Worm (Caenorhabditis elegans) whole organism, young adult: ENCODE results near the gene R07B7.8.

Experiments used
- F49E8.2 ChIP-seq: sonication (generic microtip); optimal IDR thresholded peaks from 3 replicates; lab custom pipeline; 2017; ENCODE audit warnings: missing genetic modification characterization, mild to moderate bottlenecking, missing compliant biosample characterization, antibody characterized with exemption, moderate library complexity; ENCODE audit not compliant: insufficient read depth
- Y95B8A.8 ChIP-seq: fragments of 200-800 bp; sonication (Bioruptor generic); IDR thresholded peaks from 2 replicates; pipeline ENCODE4 v1.3.6; 2022; ENCODE audit warnings: missing genetic modification reagents, missing genetic modification characterization, missing compliant biosample characterization
- akir-1 ChIP-seq: fragments of 200-800 bp; sonication (Bioruptor generic); optimal IDR thresholded peaks from 2 replicates; lab custom pipeline; 2018; ENCODE audit warnings: mild to moderate bottlenecking, missing genetic modification characterization, moderate library complexity, missing compliant biosample characterization
- ama-1 ChIP-seq, 3 experiments: fragments of 150-350 bp in 1 of 3; sonication (generic microtip) in 2 of 3; optimal IDR thresholded peaks; 2 replicates each; lab custom pipeline; 2014 to 2018; ENCODE audit warnings: missing biosample characterization in 2 of 3, missing genetic modification characterization in 2 of 3, missing genetic modification reagents in 2 of 3
- dox-1 ChIP-seq: fragments of 200-800 bp; sonication (Bioruptor generic); IDR thresholded peaks from 2 replicates; pipeline ENCODE4 v1.3.6; 2022; ENCODE audit warnings: missing genetic modification reagents, missing genetic modification characterization, missing compliant biosample characterization
- let-607 ChIP-seq, 2 experiments: fragments of 200-800 bp in 1 of 2; sonication (Bioruptor generic) in 1 of 2; sonication (generic microtip) in 1 of 2; optimal IDR thresholded peaks; 2 replicates each; lab custom pipeline; 2016 to 2018; ENCODE audit warnings: mild to moderate bottlenecking in 2 of 2, missing compliant biosample characterization in 2 of 2, missing genetic modification characterization in 2 of 2, moderate library complexity in 2 of 2, missing genotype in 1 of 2
- mcd-1 ChIP-seq: fragments of 200-800 bp; sonication (Bioruptor generic); IDR thresholded peaks from 2 replicates; pipeline ENCODE4 v1.3.6; 2022; ENCODE audit warnings: missing genetic modification reagents, missing genetic modification characterization, missing compliant biosample characterization
- rcor-1 ChIP-seq: fragments of 200-800 bp; sonication (Bioruptor generic); IDR thresholded peaks from 2 replicates; pipeline ENCODE4 v1.3.6; 2022; ENCODE audit warnings: missing genetic modification reagents, missing genetic modification characterization, missing compliant biosample characterization
- snpc-3.4 ChIP-seq: sonication (generic microtip); optimal IDR thresholded peaks from 2 replicates; lab custom pipeline; 2017; ENCODE audit warnings: missing genetic modification characterization, mild to moderate bottlenecking, missing compliant biosample characterization, antibody characterized with exemption, moderate library complexity, missing genotype, missing genetic modification reagents
- xnd-1 ChIP-seq: sonication (generic microtip); optimal IDR thresholded peaks from 2 replicates; lab custom pipeline; 2016; ENCODE audit warnings: missing genotype, missing genetic modification reagents, missing genetic modification characterization, missing compliant biosample characterization
- ztf-22 ChIP-seq: fragments of 200-800 bp; sonication (Bioruptor generic); optimal IDR thresholded peaks from 2 replicates; lab custom pipeline; 2018; ENCODE audit warnings: mild to moderate bottlenecking, missing genetic modification characterization, moderate library complexity, missing compliant biosample characterization
- ztf-3 ChIP-seq: fragments of 200-800 bp; sonication (Bioruptor generic); optimal IDR thresholded peaks from 2 replicates; lab custom pipeline; 2018; ENCODE audit warnings: mild to moderate bottlenecking, missing genetic modification characterization, missing compliant biosample characterization

R07B7.8 gene

DNA sequence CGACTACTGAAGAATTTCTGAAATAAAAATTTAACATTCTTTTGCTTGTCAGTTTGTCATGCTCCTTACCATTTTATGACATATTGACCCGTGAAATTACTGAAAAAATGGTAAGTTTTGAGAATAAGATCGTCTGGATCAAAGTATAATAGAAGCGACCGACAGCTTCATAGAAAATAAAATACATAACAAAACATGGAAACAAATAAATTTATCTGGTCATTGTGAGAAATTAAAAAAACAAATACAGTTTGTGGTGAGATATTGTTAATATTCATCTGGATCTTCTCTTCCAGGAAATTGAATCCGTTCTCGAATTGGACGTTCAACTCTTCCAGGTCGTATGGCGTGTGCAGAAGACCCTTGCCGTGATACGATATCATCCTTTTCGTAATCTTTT lies 52.1 kb downstream of the R07B7.8 start, which contains the start of gene pkc-1:
pkc-1 (minus strand) TSS at position 101 of the 400 bp plus-strand sequence.
- no peak for TF ChIP-seq Y95B8A.8 (GFP tag; lab: Robert Waterston, UW)
- TF ChIP-seq dox-1 (GFP tag; lab: Robert Waterston, UW), result no peak
- no peak for TF ChIP-seq snpc-3.4
- TF ChIP-seq ztf-22 (GFP tag; lab: Kevin White, UChicago), result no peak
- no peak for TF ChIP-seq akir-1
- TF ChIP-seq rcor-1 (GFP tag; lab: Robert Waterston, UW), result no peak
- no peak for TF ChIP-seq F49E8.2 (tag; lab: Kevin White, UChicago)
- no peak for TF ChIP-seq ama-1 (optimal IDR thresholded peaks at IDR 0.05; lab: Kevin White, UChicago)
- TF ChIP-seq ama-1 (GFP tag; optimal IDR thresholded peaks at IDR 0.05; lab: Kevin White, UChicago), result no peak
- no peak for TF ChIP-seq ztf-3 (GFP tag; lab: Kevin White, UChicago)
- no peak for TF ChIP-seq mcd-1 (GFP tag; lab: Robert Waterston, UW)
- no peak for TF ChIP-seq let-607 (tag; optimal IDR thresholded peaks at IDR 0.05; lab: Kevin White, UChicago)
- TF ChIP-seq xnd-1 (tag; lab: Kevin White, UChicago), result no peak
